Fruit fly (Drosophila melanogaster) whole organism, embryonic: ENCODE results near the gene CG42335.

Source experiments
- Blimp-1 ChIP-seq: fragments of 200-800 bp; sonication (Bioruptor generic); optimal IDR thresholded peaks from 3 replicates; lab custom pipeline; 2018; ENCODE audit warnings: missing biosample characterization, missing genetic modification characterization, mild to moderate bottlenecking, moderate library complexity, missing genetic modification reagents
- CG10462 ChIP-seq: fragments of 200-800 bp; sonication (Bioruptor generic); optimal IDR thresholded peaks from 2 replicates; lab custom pipeline; 2016; ENCODE audit warnings: missing biosample characterization, missing genetic modification characterization
- CG11456 ChIP-seq: fragments of 200-800 bp; sonication (Bioruptor generic); IDR thresholded peaks from 3 replicates; pipeline ENCODE4 v1.3.6; 2022; ENCODE audit warnings: missing biosample characterization, missing genetic modification characterization
- CG11696 ChIP-seq: fragments of 200-800 bp; sonication (Bioruptor generic); IDR thresholded peaks from 2 replicates; pipeline ENCODE4 v1.3.6; 2022; ENCODE audit warnings: missing biosample characterization, missing genetic modification characterization
- CG12391 ChIP-seq: fragments of 200-800 bp; sonication (Bioruptor generic); optimal IDR thresholded peaks from 3 replicates; lab custom pipeline; 2018; ENCODE audit warnings: missing biosample characterization, mild to moderate bottlenecking, missing genetic modification characterization, moderate library complexity
- CG14667 ChIP-seq: fragments of 200-800 bp; sonication (Bioruptor generic); IDR thresholded peaks from 2 replicates; pipeline ENCODE4 v1.3.6; 2022; ENCODE audit warnings: missing biosample characterization, missing genetic modification characterization
- CG17328 ChIP-seq: fragments of 200-800 bp; sonication (Bioruptor generic); IDR thresholded peaks from 2 replicates; pipeline ENCODE4 v1.3.6; 2022; ENCODE audit warnings: missing biosample characterization, missing genetic modification characterization
- CG17361 ChIP-seq: fragments of 200-800 bp; sonication (Bioruptor generic); IDR thresholded peaks from 3 replicates; pipeline ENCODE4 v1.3.6; 2022; ENCODE audit warnings: missing biosample characterization, missing genetic modification characterization
- CG18262 ChIP-seq: fragments of 200-800 bp; optimal IDR thresholded peaks from 3 replicates; lab custom pipeline; 2019; ENCODE audit warnings: missing biosample characterization, mild to moderate bottlenecking, missing genetic modification characterization, moderate library complexity
- CG33557 ChIP-seq: fragments of 200-800 bp; sonication (Bioruptor generic); optimal IDR thresholded peaks from 2 replicates; lab custom pipeline; 2019; ENCODE audit warnings: missing biosample characterization, mild to moderate bottlenecking, missing genetic modification characterization, moderate library complexity
- CG3838 ChIP-seq: fragments of 200-800 bp; sonication (Bioruptor generic); optimal IDR thresholded peaks from 3 replicates; lab custom pipeline; 2016; ENCODE audit warnings: missing biosample characterization, missing genetic modification characterization
- CG4617 ChIP-seq: fragments of 200-800 bp; sonication (Bioruptor generic); optimal IDR thresholded peaks from 3 replicates; lab custom pipeline; 2016; ENCODE audit warnings: missing biosample characterization, missing genetic modification characterization, borderline replicate concordance
- CG5245 ChIP-seq: fragments of 200-800 bp; sonication (Bioruptor generic); optimal IDR thresholded peaks from 3 replicates; lab custom pipeline; 2016; ENCODE audit warnings: missing biosample characterization, missing genetic modification characterization
- CG6854 ChIP-seq: fragments of 200-800 bp; sonication (Bioruptor generic); optimal IDR thresholded peaks from 3 replicates; lab custom pipeline; 2017; ENCODE audit warnings: missing biosample characterization, mild to moderate bottlenecking, missing genetic modification characterization
- CG7839 ChIP-seq: fragments of 200-800 bp; sonication (Bioruptor generic); optimal IDR thresholded peaks from 3 replicates; lab custom pipeline; 2018; ENCODE audit warnings: missing biosample characterization, mild to moderate bottlenecking, missing genetic modification characterization, moderate library complexity
- CG7987 ChIP-seq: fragments of 200-800 bp; sonication (Bioruptor generic); optimal IDR thresholded peaks from 2 replicates; lab custom pipeline; 2018; ENCODE audit warnings: missing biosample characterization, mild to moderate bottlenecking, missing genetic modification characterization, moderate library complexity
- Drgx ChIP-seq: fragments of 200-800 bp; sonication (Bioruptor generic); IDR thresholded peaks from 2 replicates; pipeline ENCODE4 v1.3.6; 2022; ENCODE audit warnings: missing biosample characterization, missing genetic modification characterization
- Rx ChIP-seq: fragments of 200-800 bp; sonication (Bioruptor generic); IDR thresholded peaks from 2 replicates; pipeline ENCODE4 v1.3.6; 2022; ENCODE audit warnings: missing biosample characterization, missing genetic modification characterization
- Sox102F ChIP-seq: fragments of 200-800 bp; sonication (Bioruptor generic); optimal IDR thresholded peaks from 2 replicates; lab custom pipeline; 2018; ENCODE audit warnings: missing biosample characterization, mild to moderate bottlenecking, missing genetic modification characterization, moderate library complexity
- Ssrp ChIP-seq: fragments of 200-800 bp; sonication (Bioruptor generic); optimal IDR thresholded peaks from 2 replicates; lab custom pipeline; 2018; ENCODE audit warnings: missing biosample characterization, mild to moderate bottlenecking, missing genetic modification characterization, moderate library complexity
- Trl ChIP-seq, 3 experiments: fragments of >200 bp in 2 of 3; fragments of 200-800 bp in 1 of 3; sonication (Bioruptor generic) in 1 of 3; optimal IDR thresholded peaks; 2 replicates in 1 of 3; 3 replicates in 2 of 3; lab custom pipeline; 2016 to 2017; ENCODE audit warnings: missing biosample characterization in 1 of 3, missing genetic modification characterization in 1 of 3
- Xrp1 ChIP-seq: fragments of 200-800 bp; sonication (Bioruptor generic); IDR thresholded peaks from 2 replicates; pipeline ENCODE4 v1.3.6; 2022; ENCODE audit warnings: missing biosample characterization, missing genetic modification characterization
- ara ChIP-seq: fragments of 200-800 bp; sonication (Bioruptor generic); IDR thresholded peaks from 2 replicates; pipeline ENCODE4 v1.3.6; 2022; ENCODE audit warnings: missing biosample characterization, missing genetic modification characterization
- az2 ChIP-seq: fragments of 200-800 bp; sonication (Bioruptor generic); optimal IDR thresholded peaks from 3 replicates; lab custom pipeline; 2016; ENCODE audit warnings: missing biosample characterization, missing genetic modification characterization
- chif ChIP-seq, 2 experiments: fragments of 200-800 bp; sonication (Bioruptor generic); optimal IDR thresholded peaks; 3 replicates each; lab custom pipeline; 2016; ENCODE audit warnings: missing biosample characterization in 2 of 2, missing genetic modification characterization in 2 of 2
- ci ChIP-seq: fragments of 200-800 bp; sonication (Bioruptor generic); IDR thresholded peaks from 3 replicates; pipeline ENCODE4 v1.3.6; 2022; ENCODE audit warnings: missing biosample characterization, missing genetic modification characterization
- dmrt11E ChIP-seq: fragments of 200-800 bp; sonication (Bioruptor generic); optimal IDR thresholded peaks from 3 replicates; lab custom pipeline; 2018; ENCODE audit warnings: missing biosample characterization, mild to moderate bottlenecking, missing genetic modification characterization, moderate library complexity
- dmrt99B ChIP-seq: fragments of 200-800 bp; sonication (Bioruptor generic); optimal IDR thresholded peaks from 2 replicates; lab custom pipeline; 2018; ENCODE audit warnings: missing biosample characterization, mild to moderate bottlenecking, missing genetic modification characterization, moderate library complexity
- dpn ChIP-seq, 2 experiments: fragments of 200-800 bp; sonication (Bioruptor generic); optimal IDR thresholded peaks; 3 replicates each; lab custom pipeline; 2016; ENCODE audit warnings: missing biosample characterization in 2 of 2, missing genetic modification characterization in 2 of 2
- fd3F ChIP-seq: fragments of 200-800 bp; sonication (Bioruptor generic); optimal IDR thresholded peaks from 2 replicates; lab custom pipeline; 2018; ENCODE audit warnings: missing biosample characterization, mild to moderate bottlenecking, missing genetic modification characterization, moderate library complexity
- gem ChIP-seq: fragments of 200-800 bp; sonication (Bioruptor generic); optimal IDR thresholded peaks from 2 replicates; lab custom pipeline; 2019; ENCODE audit warnings: missing biosample characterization, mild to moderate bottlenecking, missing genetic modification characterization, moderate library complexity
- hkb ChIP-seq, 2 experiments: fragments of 200-800 bp in 1 of 2; fragments of >200 bp in 1 of 2; sonication (Bioruptor generic) in 1 of 2; IDR thresholded peaks in 1 of 2; optimal IDR thresholded peaks in 1 of 2; 2 replicates each; pipeline versions ENCODE4 v1.3.6 to Lab custom; 2017 to 2022; ENCODE audit warnings: missing biosample characterization in 1 of 2, missing genetic modification characterization in 1 of 2
- maf-S ChIP-seq: fragments of 200-800 bp; sonication (Bioruptor generic); optimal IDR thresholded peaks from 2 replicates; lab custom pipeline; 2016; ENCODE audit warnings: missing biosample characterization, missing genetic modification characterization
- mirr ChIP-seq: fragments of 200-800 bp; sonication (Bioruptor generic); optimal IDR thresholded peaks from 3 replicates; lab custom pipeline; 2018; ENCODE audit warnings: missing biosample characterization, mild to moderate bottlenecking, missing genetic modification characterization
- nmo ChIP-seq: fragments of 200-800 bp; sonication (Bioruptor generic); optimal IDR thresholded peaks from 2 replicates; lab custom pipeline; 2018; ENCODE audit warnings: missing biosample characterization, mild to moderate bottlenecking, missing genetic modification characterization, moderate library complexity
- peb ChIP-seq: fragments of 200-800 bp; sonication (Bioruptor generic); IDR thresholded peaks from 2 replicates; pipeline ENCODE4 v1.3.6; 2022; ENCODE audit warnings: missing biosample characterization, missing genetic modification characterization
- prd ChIP-seq, 3 experiments: fragments of >200 bp in 2 of 3; fragments of 200-800 bp in 1 of 3; sonication (Bioruptor generic) in 1 of 3; optimal IDR thresholded peaks in 2 of 3; IDR thresholded peaks in 1 of 3; 2 replicates in 2 of 3; 3 replicates in 1 of 3; pipeline versions ENCODE4 v1.3.6 to Lab custom; 2017 to 2022; ENCODE audit warnings: missing biosample characterization in 1 of 3, missing genetic modification characterization in 1 of 3
- row ChIP-seq: fragments of 200-800 bp; sonication (Bioruptor generic); IDR thresholded peaks from 3 replicates; pipeline ENCODE4 v1.3.6; 2022; ENCODE audit warnings: missing biosample characterization, missing genetic modification characterization
- sens ChIP-seq: fragments of 200-800 bp; sonication (Bioruptor generic); peaks from one replicate; lab custom pipeline; 2016; ENCODE audit warnings: missing biosample characterization, missing genetic modification characterization
- tgo ChIP-seq: fragments of 200-800 bp; sonication (Bioruptor generic); IDR thresholded peaks from 3 replicates; pipeline ENCODE4 v1.3.6; 2022; ENCODE audit warnings: missing biosample characterization, missing genetic modification characterization
- tna ChIP-seq: fragments of 200-800 bp; sonication (Bioruptor generic); IDR thresholded peaks from 2 replicates; pipeline ENCODE4 v1.3.6; 2022; ENCODE audit warnings: missing biosample characterization, missing genetic modification characterization; ENCODE audit not compliant: partially characterized antibody
- toy ChIP-seq: fragments of 200-800 bp; sonication (Bioruptor generic); IDR thresholded peaks from 2 replicates; pipeline ENCODE4 v1.3.6; 2022; ENCODE audit warnings: missing biosample characterization, missing genetic modification characterization
- trem ChIP-seq: fragments of 200-800 bp; optimal IDR thresholded peaks from 3 replicates; lab custom pipeline; 2019; ENCODE audit warnings: missing biosample characterization, mild to moderate bottlenecking, missing genetic modification characterization, moderate library complexity
- unpg ChIP-seq: fragments of 200-800 bp; sonication (Bioruptor generic); optimal IDR thresholded peaks from 3 replicates; lab custom pipeline; 2018; ENCODE audit warnings: missing biosample characterization, mild to moderate bottlenecking, missing genetic modification characterization, moderate library complexity
- vvl ChIP-seq: fragments of 200-800 bp; sonication (Bioruptor generic); IDR thresholded peaks from 2 replicates; pipeline ENCODE4 v1.3.6; 2022; ENCODE audit warnings: missing biosample characterization, missing genetic modification characterization
- wor ChIP-seq: fragments of 200-800 bp; sonication (Bioruptor generic); IDR thresholded peaks from 2 replicates; pipeline ENCODE4 v1.3.6; 2022; ENCODE audit warnings: missing biosample characterization, missing genetic modification characterization
- zen ChIP-seq: fragments of 200-800 bp; sonication (Bioruptor generic); optimal IDR thresholded peaks from 3 replicates; lab custom pipeline; 2018; ENCODE audit warnings: missing biosample characterization, mild to moderate bottlenecking, missing genetic modification characterization, moderate library complexity
- zfh1 ChIP-seq: fragments of 200-800 bp; sonication (Bioruptor generic); IDR thresholded peaks from 3 replicates; pipeline ENCODE4 v1.3.6; 2022; ENCODE audit warnings: missing biosample characterization, missing genetic modification characterization

CG42335 gene

DNA sequence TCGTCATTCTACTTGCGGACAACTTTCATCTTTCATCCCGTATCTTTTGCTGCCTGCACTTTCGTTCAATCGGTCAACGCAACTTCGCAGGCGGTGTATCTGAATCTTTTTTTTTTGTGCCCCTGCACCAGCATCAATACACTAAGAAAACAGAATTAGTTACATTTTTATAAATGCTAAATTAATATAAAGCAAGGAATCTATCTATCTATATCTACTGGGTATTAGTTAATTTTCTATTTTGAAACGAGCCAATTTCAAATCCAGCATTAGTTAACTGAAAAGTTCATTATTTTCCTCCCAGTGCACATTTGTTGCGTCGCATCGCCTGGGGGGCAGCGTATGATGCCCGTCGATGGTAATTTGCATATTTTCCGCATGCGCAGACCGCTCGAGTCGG, 25.7 kb upstream of the CG42335 start:
- TF ChIP-seq peb (GFP tag; lab: Robert Waterston, UW), result no peak
- TF ChIP-seq CG18262 (tag; lab: Kevin White, UChicago), result peak; percentile 10
- TF ChIP-seq Ssrp (tag; lab: Kevin White, UChicago), result peak; percentile 20
- TF ChIP-seq toy (GFP tag; lab: Robert Waterston, UW), result no peak
- no peak for TF ChIP-seq CG4617
- no peak for TF ChIP-seq maf-S (GFP tag; lab: Kevin White, UChicago)
- no peak for TF ChIP-seq CG6854 (GFP tag; lab: Kevin White, UChicago)
- peak; percentile 54; the same call in 1 of the 2 replicates for TF ChIP-seq ara (GFP tag; lab: Robert Waterston, UW)
- peak; percentile 34; the same call in 1 of the 2 replicates for TF ChIP-seq wor
- TF ChIP-seq CG17361 (GFP tag; lab: Robert Waterston, UW), result 0 out of 3 replicates have a peak, but pooled peaks have one; percentile 12
- TF ChIP-seq dpn (GFP tag; optimal IDR thresholded peaks at IDR 0.05; lab: Kevin White, UChicago), result peak in 1 of 2 experiments; percentile 0
- no peak for TF ChIP-seq fd3F (GFP tag; lab: Kevin White, UChicago)
- TF ChIP-seq hkb (optimal IDR thresholded peaks at IDR 0.05; lab: Kevin White, UChicago), result no peak
- 0 out of 2 replicates have a peak, but pooled peaks have one; percentile 16 for TF ChIP-seq hkb (GFP tag; IDR thresholded peaks at IDR 0.05; lab: Robert Waterston, UW)
- TF ChIP-seq zfh1 (GFP tag; lab: Robert Waterston, UW), result 0 out of 3 replicates have a peak, but pooled peaks have one; percentile 34
- no peak for TF ChIP-seq mirr (GFP tag; lab: Kevin White, UChicago)
- TF ChIP-seq Blimp-1 (GFP tag; lab: Kevin White, UChicago), result peak; percentile 62
- TF ChIP-seq CG3838, result no peak
- peak; percentile 17 for TF ChIP-seq az2 (GFP tag; lab: Kevin White, UChicago)
- TF ChIP-seq CG5245, result peak; percentile 3
- TF ChIP-seq CG11696 (GFP tag; lab: Robert Waterston, UW), result no peak
- no peak for TF ChIP-seq Trl (optimal IDR thresholded peaks at IDR 0.05; lab: Kevin White, UChicago)
- TF ChIP-seq Trl (GFP tag; optimal IDR thresholded peaks at IDR 0.05; lab: Kevin White, UChicago), result no peak
- 0 out of 3 replicates have a peak, but pooled peaks have one; percentile 15 for TF ChIP-seq CG11456 (GFP tag; lab: Robert Waterston, UW)
- TF ChIP-seq CG14667, result 0 out of 2 replicates have a peak, but pooled peaks have one; percentile 17
- TF ChIP-seq CG10462, result no peak
- TF ChIP-seq CG7987 (GFP tag; lab: Kevin White, UChicago), result no peak
- TF ChIP-seq row (GFP tag; lab: Robert Waterston, UW), result peak; percentile 34; the same call in 1 of the 3 replicates
- TF ChIP-seq unpg (GFP tag; lab: Kevin White, UChicago), result peak; percentile 2
- TF ChIP-seq CG7839 (tag; lab: Kevin White, UChicago), result peak; percentile 24
- peak; percentile 69 for TF ChIP-seq sens (GFP tag; lab: Kevin White, UChicago)
- peak; percentile 53; the same call in 1 of the 3 replicates for TF ChIP-seq ci (GFP tag; lab: Robert Waterston, UW)
- peak; percentile 38 for TF ChIP-seq dmrt11E (tag; lab: Kevin White, UChicago)
- no peak for TF ChIP-seq zen
- peak; percentile 85 for TF ChIP-seq Drgx (GFP tag; lab: Robert Waterston, UW)
- peak; percentile 53 for TF ChIP-seq CG17328 (GFP tag; lab: Robert Waterston, UW)
- TF ChIP-seq trem, result peak; percentile 22
- TF ChIP-seq Xrp1 (GFP tag; lab: Robert Waterston, UW), result peak; percentile 49; the same call in 1 of the 2 replicates
- TF ChIP-seq nmo (GFP tag; lab: Kevin White, UChicago), result peak; percentile 19
- no peak for TF ChIP-seq CG33557
- TF ChIP-seq gem (tag; lab: Kevin White, UChicago), result peak; percentile 30
- peak; percentile 35 for TF ChIP-seq Sox102F (GFP tag; lab: Kevin White, UChicago)
- TF ChIP-seq tna (GFP tag; lab: Robert Waterston, UW), result no peak
- TF ChIP-seq Rx (GFP tag; lab: Robert Waterston, UW), result 0 out of 2 replicates have a peak, but pooled peaks have one; percentile 22
- TF ChIP-seq chif (GFP tag; optimal IDR thresholded peaks at IDR 0.05; lab: Kevin White, UChicago), result no peak
- TF ChIP-seq dmrt99B, result peak; percentile 24
- peak; percentile 1 for TF ChIP-seq CG12391 (tag; lab: Kevin White, UChicago)
- TF ChIP-seq tgo (GFP tag; lab: Robert Waterston, UW), result 0 out of 3 replicates have a peak, but pooled peaks have one; percentile 26
- peak; percentile 45 for TF ChIP-seq vvl (GFP tag; lab: Robert Waterston, UW)
- TF ChIP-seq prd (optimal IDR thresholded peaks at IDR 0.05; lab: Kevin White, UChicago), result no peak
- peak; percentile 63; the same call in 2 of the 3 replicates for TF ChIP-seq prd (GFP tag; IDR thresholded peaks at IDR 0.05; lab: Robert Waterston, UW)
